Fruit fly (Drosophila melanogaster) whole organism, embryonic: ENCODE results near the gene CG42299.

Experiments used
- Atf-2 ChIP-seq: fragments of 200-800 bp; sonication (Bioruptor generic); optimal IDR thresholded peaks from 2 replicates; lab custom pipeline; 2016; ENCODE audit warnings: missing biosample characterization, missing genetic modification characterization
- Bdp1 ChIP-seq: fragments of 200-800 bp; sonication (Bioruptor generic); optimal IDR thresholded peaks from 3 replicates; lab custom pipeline; 2016; ENCODE audit warnings: missing biosample characterization, missing genetic modification characterization
- Blimp-1 ChIP-seq: fragments of 200-800 bp; sonication (Bioruptor generic); optimal IDR thresholded peaks from 3 replicates; lab custom pipeline; 2018; ENCODE audit warnings: missing biosample characterization, missing genetic modification characterization, mild to moderate bottlenecking, moderate library complexity, missing genetic modification reagents
- CG10654 ChIP-seq: fragments of 200-800 bp; sonication (Bioruptor generic); optimal IDR thresholded peaks from 2 replicates; lab custom pipeline; 2016; ENCODE audit warnings: missing biosample characterization, missing genetic modification characterization
- CG11456 ChIP-seq: fragments of 200-800 bp; sonication (Bioruptor generic); IDR thresholded peaks from 3 replicates; pipeline ENCODE4 v1.3.6; 2022; ENCODE audit warnings: missing biosample characterization, missing genetic modification characterization
- CG13424 ChIP-seq: fragments of 200-800 bp; sonication (Bioruptor generic); optimal IDR thresholded peaks from 2 replicates; lab custom pipeline; 2019; ENCODE audit warnings: missing biosample characterization, mild to moderate bottlenecking, missing genetic modification characterization, moderate library complexity
- CG14667 ChIP-seq: fragments of 200-800 bp; sonication (Bioruptor generic); IDR thresholded peaks from 2 replicates; pipeline ENCODE4 v1.3.6; 2022; ENCODE audit warnings: missing biosample characterization, missing genetic modification characterization
- CG17612 ChIP-seq: fragments of 200-800 bp; sonication (Bioruptor generic); IDR thresholded peaks from 2 replicates; pipeline ENCODE4 v1.3.6; 2022; ENCODE audit warnings: missing biosample characterization, missing genetic modification characterization
- CG30020 ChIP-seq: fragments of 200-800 bp; optimal IDR thresholded peaks from 2 replicates; lab custom pipeline; 2019; ENCODE audit warnings: missing biosample characterization, mild to moderate bottlenecking, missing genetic modification characterization, moderate library complexity
- CG32772 ChIP-seq: fragments of 200-800 bp; sonication (Bioruptor generic); IDR thresholded peaks from 2 replicates; pipeline ENCODE4 v1.3.6; 2022; ENCODE audit warnings: missing biosample characterization, missing genetic modification characterization
- CG3407 ChIP-seq: fragments of 200-800 bp; sonication (Bioruptor generic); optimal IDR thresholded peaks from 2 replicates; lab custom pipeline; 2018; ENCODE audit warnings: missing biosample characterization, mild to moderate bottlenecking, missing genetic modification characterization
- CG34422 ChIP-seq: fragments of 200-800 bp; sonication (Bioruptor generic); IDR thresholded peaks from 3 replicates; pipeline ENCODE4 v1.3.6; 2022; ENCODE audit warnings: missing biosample characterization, missing genetic modification characterization
- CG4282 ChIP-seq: fragments of 200-800 bp; sonication (Bioruptor generic); optimal IDR thresholded peaks from 2 replicates; lab custom pipeline; 2016; ENCODE audit warnings: missing biosample characterization, missing genetic modification characterization
- CG6654 ChIP-seq: fragments of 200-800 bp; sonication (Bioruptor generic); optimal IDR thresholded peaks from 2 replicates; lab custom pipeline; 2017; ENCODE audit warnings: missing biosample characterization, mild to moderate bottlenecking, missing genetic modification characterization
- CG6791 ChIP-seq: fragments of 200-800 bp; sonication (Bioruptor generic); IDR thresholded peaks from 3 replicates; pipeline ENCODE4 v1.3.6; 2022; ENCODE audit warnings: missing biosample characterization, missing genetic modification characterization; ENCODE audit not compliant: partially characterized antibody
- CkIIα-i1 ChIP-seq: fragments of 200-800 bp; sonication (Bioruptor generic); IDR thresholded peaks from 2 replicates; pipeline ENCODE4 v1.3.6; 2022; ENCODE audit warnings: missing biosample characterization, missing genetic modification characterization
- D19A ChIP-seq: fragments of 200-800 bp; optimal IDR thresholded peaks from 3 replicates; lab custom pipeline; 2019; ENCODE audit warnings: missing biosample characterization, mild to moderate bottlenecking, missing genetic modification characterization, moderate library complexity
- Gug ChIP-seq: fragments of 200-800 bp; sonication (Bioruptor generic); IDR thresholded peaks from 4 replicates; pipeline ENCODE4 v1.3.6; 2022; ENCODE audit warnings: missing biosample characterization, missing genetic modification characterization
- HLH4C ChIP-seq: fragments of 200-800 bp; sonication (Bioruptor generic); IDR thresholded peaks from 3 replicates; pipeline ENCODE4 v1.3.6; 2022; ENCODE audit warnings: missing biosample characterization, missing genetic modification characterization; ENCODE audit not compliant: partially characterized antibody
- Hr3 ChIP-seq: fragments of 200-800 bp; sonication (Bioruptor generic); optimal IDR thresholded peaks from 3 replicates; lab custom pipeline; 2016; ENCODE audit warnings: missing biosample characterization, missing genetic modification characterization
- Lhr ChIP-seq: fragments of 200-800 bp; sonication (Bioruptor generic); optimal IDR thresholded peaks from 3 replicates; lab custom pipeline; 2017; ENCODE audit warnings: mild to moderate bottlenecking, missing biosample characterization, missing genetic modification reagents, missing genetic modification characterization
- MBD-R2 ChIP-seq: fragments of 200-800 bp; sonication (Bioruptor generic); IDR thresholded peaks from 2 replicates; pipeline ENCODE4 v1.3.6; 2022; ENCODE audit warnings: missing biosample characterization, missing genetic modification characterization
- MTF-1 ChIP-seq: fragments of 200-800 bp; sonication (Bioruptor generic); optimal IDR thresholded peaks from 2 replicates; lab custom pipeline; 2018; ENCODE audit warnings: missing biosample characterization, mild to moderate bottlenecking, missing genetic modification characterization, borderline replicate concordance
- Pdp1 ChIP-seq, 2 experiments: fragments of 200-800 bp; sonication (Bioruptor generic); optimal IDR thresholded peaks; 3 replicates each; lab custom pipeline; 2016; ENCODE audit warnings: missing biosample characterization in 2 of 2, missing genetic modification characterization in 2 of 2, mild to moderate bottlenecking in 1 of 2, moderate library complexity in 1 of 2
- Six4 ChIP-seq: fragments of 200-800 bp; sonication (Bioruptor generic); optimal IDR thresholded peaks from 2 replicates; lab custom pipeline; 2016; ENCODE audit warnings: missing biosample characterization, missing genetic modification characterization
- Sox102F ChIP-seq: fragments of 200-800 bp; sonication (Bioruptor generic); optimal IDR thresholded peaks from 2 replicates; lab custom pipeline; 2018; ENCODE audit warnings: missing biosample characterization, mild to moderate bottlenecking, missing genetic modification characterization, moderate library complexity
- Ssrp ChIP-seq: fragments of 200-800 bp; sonication (Bioruptor generic); optimal IDR thresholded peaks from 2 replicates; lab custom pipeline; 2018; ENCODE audit warnings: missing biosample characterization, mild to moderate bottlenecking, missing genetic modification characterization, moderate library complexity
- Trl ChIP-seq, 3 experiments: fragments of >200 bp in 2 of 3; fragments of 200-800 bp in 1 of 3; sonication (Bioruptor generic) in 1 of 3; optimal IDR thresholded peaks; 2 replicates in 1 of 3; 3 replicates in 2 of 3; lab custom pipeline; 2016 to 2017; ENCODE audit warnings: missing biosample characterization in 1 of 3, missing genetic modification characterization in 1 of 3
- Vsx1 ChIP-seq: fragments of 200-800 bp; sonication (Bioruptor generic); optimal IDR thresholded peaks from 2 replicates; lab custom pipeline; 2017; ENCODE audit warnings: missing biosample characterization, mild to moderate bottlenecking, missing genetic modification characterization, missing genetic modification reagents
- ara ChIP-seq: fragments of 200-800 bp; sonication (Bioruptor generic); IDR thresholded peaks from 2 replicates; pipeline ENCODE4 v1.3.6; 2022; ENCODE audit warnings: missing biosample characterization, missing genetic modification characterization
- ase ChIP-seq: fragments of 200-800 bp; sonication (Bioruptor generic); IDR thresholded peaks from 3 replicates; pipeline ENCODE4 v1.3.6; 2022; ENCODE audit warnings: missing biosample characterization, missing genetic modification characterization
- bab2 ChIP-seq: fragments of 200-800 bp; sonication (Bioruptor generic); optimal IDR thresholded peaks from 2 replicates; lab custom pipeline; 2016; ENCODE audit warnings: missing biosample characterization, missing genetic modification characterization
- bigmax ChIP-seq: fragments of 200-800 bp; sonication (Bioruptor generic); optimal IDR thresholded peaks from 2 replicates; lab custom pipeline; 2018; ENCODE audit warnings: missing biosample characterization, mild to moderate bottlenecking, missing genetic modification characterization
- bsh ChIP-seq, 2 experiments: fragments of 200-800 bp; sonication (Bioruptor generic); optimal IDR thresholded peaks; 2 replicates each; lab custom pipeline; 2017 to 2018; ENCODE audit warnings: mild to moderate bottlenecking in 2 of 2, missing biosample characterization in 2 of 2, missing genetic modification characterization in 2 of 2, moderate library complexity in 1 of 2
- cad ChIP-seq: fragments of >200 bp; optimal IDR thresholded peaks from 2 replicates; lab custom pipeline; 2017; ENCODE audit warnings: missing biosample characterization, missing genetic modification characterization
- danr ChIP-seq: fragments of 200-800 bp; sonication (Bioruptor generic); IDR thresholded peaks from 2 replicates; pipeline ENCODE4 v1.3.6; 2022; ENCODE audit warnings: missing biosample characterization, missing genetic modification characterization
- dimm ChIP-seq: fragments of 200-800 bp; sonication (Bioruptor generic); IDR thresholded peaks from 2 replicates; pipeline ENCODE4 v1.3.6; 2022; ENCODE audit warnings: missing biosample characterization, missing genetic modification characterization
- dm ChIP-seq: fragments of 200-800 bp; sonication (Bioruptor generic); optimal IDR thresholded peaks from 3 replicates; lab custom pipeline; 2016; ENCODE audit warnings: missing biosample characterization, missing genetic modification characterization
- gem ChIP-seq: fragments of 200-800 bp; sonication (Bioruptor generic); optimal IDR thresholded peaks from 2 replicates; lab custom pipeline; 2019; ENCODE audit warnings: missing biosample characterization, mild to moderate bottlenecking, missing genetic modification characterization, moderate library complexity
- hb ChIP-seq: fragments of 200-800 bp; sonication (Bioruptor generic); IDR thresholded peaks from 3 replicates; pipeline ENCODE4 v1.3.6; 2022; ENCODE audit warnings: missing biosample characterization, missing genetic modification characterization; ENCODE audit not compliant: partially characterized antibody
- jigr1 ChIP-seq: fragments of 200-800 bp; sonication (Bioruptor generic); IDR thresholded peaks from 3 replicates; pipeline ENCODE4 v1.3.6; 2022; ENCODE audit warnings: missing biosample characterization, missing genetic modification characterization
- kay ChIP-seq: fragments of 200-800 bp; sonication (Bioruptor generic); optimal IDR thresholded peaks from 2 replicates; lab custom pipeline; 2016; ENCODE audit warnings: missing biosample characterization, missing genetic modification characterization
- lola ChIP-seq, 3 experiments: fragments of >200 bp in 2 of 3; fragments of 200-800 bp in 1 of 3; sonication (Bioruptor generic) in 1 of 3; optimal IDR thresholded peaks; 2 replicates each; lab custom pipeline; 2017 to 2019; ENCODE audit warnings: missing biosample characterization in 3 of 3, missing genetic modification characterization in 3 of 3, mild to moderate bottlenecking in 1 of 3, moderate library complexity in 1 of 3
- nau ChIP-seq: fragments of 200-800 bp; sonication (Bioruptor generic); optimal IDR thresholded peaks from 3 replicates; lab custom pipeline; 2017; ENCODE audit warnings: missing biosample characterization, mild to moderate bottlenecking, missing genetic modification characterization, missing genetic modification reagents
- nerfin-2 ChIP-seq: fragments of 200-800 bp; sonication (Bioruptor generic); IDR thresholded peaks from 2 replicates; pipeline ENCODE4 v1.3.6; 2022; ENCODE audit warnings: missing biosample characterization, missing genetic modification characterization; ENCODE audit not compliant: partially characterized antibody
- p53 ChIP-seq: fragments of 200-800 bp; sonication (Bioruptor generic); optimal IDR thresholded peaks from 2 replicates; lab custom pipeline; 2016; ENCODE audit warnings: missing biosample characterization, missing genetic modification characterization
- phol ChIP-seq: fragments of 200-800 bp; sonication (Bioruptor generic); optimal IDR thresholded peaks from 3 replicates; lab custom pipeline; 2018; ENCODE audit warnings: missing biosample characterization, mild to moderate bottlenecking, missing genetic modification characterization, moderate library complexity
- sim ChIP-seq: fragments of 200-800 bp; sonication (Bioruptor generic); IDR thresholded peaks from 2 replicates; pipeline ENCODE4 v1.3.6; 2022; ENCODE audit warnings: missing biosample characterization, missing genetic modification characterization
- slou ChIP-seq: fragments of 200-800 bp; sonication (Bioruptor generic); optimal IDR thresholded peaks from 3 replicates; lab custom pipeline; 2016; ENCODE audit warnings: missing biosample characterization, missing genetic modification characterization
- tin ChIP-seq: fragments of 200-800 bp; sonication (Bioruptor generic); optimal IDR thresholded peaks from 3 replicates; lab custom pipeline; 2016; ENCODE audit warnings: missing biosample characterization, missing genetic modification characterization
- tio ChIP-seq: fragments of 200-800 bp; sonication (Bioruptor generic); optimal IDR thresholded peaks from 2 replicates; lab custom pipeline; 2017; ENCODE audit warnings: missing biosample characterization, missing genetic modification characterization, inconsistent platforms

Gene CG42299

dm6 chrX:15530369-15530768 is 45.1 kb downstream of the CG42299 start (continued):
- no peak for TF ChIP-seq lola (GFP tag; optimal IDR thresholded peaks at IDR 0.05; lab: Kevin White, UChicago)
- TF ChIP-seq nau, result no peak
- no peak for TF ChIP-seq Lhr
- TF ChIP-seq CG34422, result no peak
- TF ChIP-seq HLH4C, result no peak
- TF ChIP-seq danr, result no peak
- peak; percentile 9 for TF ChIP-seq Sox102F (GFP tag; lab: Kevin White, UChicago)
- no peak for TF ChIP-seq CkIIα-i1 (GFP tag; lab: Robert Waterston, UW)
- TF ChIP-seq hb (GFP tag; lab: Robert Waterston, UW), result no peak
- no peak for TF ChIP-seq Gug
- TF ChIP-seq CG6654 (GFP tag; lab: Kevin White, UChicago), result no peak
- TF ChIP-seq cad (GFP tag; lab: Kevin White, UChicago), result no peak
- no peak for TF ChIP-seq CG6791 (GFP tag; lab: Robert Waterston, UW)
- TF ChIP-seq Hr3 (GFP tag; lab: Kevin White, UChicago), result no peak
- TF ChIP-seq ara (GFP tag; lab: Robert Waterston, UW), result no peak
- TF ChIP-seq CG10654, result no peak
- TF ChIP-seq Trl (optimal IDR thresholded peaks at IDR 0.05; lab: Kevin White, UChicago), result no peak
- TF ChIP-seq Trl (GFP tag; optimal IDR thresholded peaks at IDR 0.05; lab: Kevin White, UChicago), result no peak
- TF ChIP-seq phol (tag; lab: Kevin White, UChicago), result peak; percentile 25
- no peak for TF ChIP-seq slou (GFP tag; lab: Kevin White, UChicago)
- TF ChIP-seq CG30020, result no peak
- TF ChIP-seq jigr1 (GFP tag; lab: Robert Waterston, UW), result no peak
- TF ChIP-seq CG4282 (GFP tag; lab: Kevin White, UChicago), result no peak
- TF ChIP-seq CG11456 (GFP tag; lab: Robert Waterston, UW), result no peak
- TF ChIP-seq sim (GFP tag; lab: Robert Waterston, UW), result no peak
- no peak for TF ChIP-seq tin (GFP tag; lab: Kevin White, UChicago)
- no peak for TF ChIP-seq CG3407 (GFP tag; lab: Kevin White, UChicago)
- no peak for TF ChIP-seq kay (GFP tag; lab: Kevin White, UChicago)
- no peak for TF ChIP-seq Pdp1 (GFP tag; optimal IDR thresholded peaks at IDR 0.05; lab: Kevin White, UChicago)
- TF ChIP-seq dimm (GFP tag; lab: Robert Waterston, UW), result no peak
- peak in 1 of 2 experiments; percentile 19 for TF ChIP-seq bsh (GFP tag; optimal IDR thresholded peaks at IDR 0.05; lab: Kevin White, UChicago)
- no peak for TF ChIP-seq bab2
- peak; percentile 18 for TF ChIP-seq CG13424
- no peak for TF ChIP-seq Blimp-1
- no peak for TF ChIP-seq ase (GFP tag; lab: Robert Waterston, UW)
- no peak for TF ChIP-seq bigmax (GFP tag; lab: Kevin White, UChicago)
- peak; percentile 52 for TF ChIP-seq gem
- no peak for TF ChIP-seq Ssrp (tag; lab: Kevin White, UChicago)
- no peak for TF ChIP-seq CG14667 (GFP tag; lab: Robert Waterston, UW)
- TF ChIP-seq CG17612 (GFP tag; lab: Robert Waterston, UW), result no peak
- TF ChIP-seq p53 (GFP tag; lab: Kevin White, UChicago), result no peak
- no peak for TF ChIP-seq Bdp1 (GFP tag; lab: Kevin White, UChicago)
- no peak for TF ChIP-seq CG32772
- no peak for TF ChIP-seq nerfin-2 (GFP tag; lab: Robert Waterston, UW)
- TF ChIP-seq Atf-2 (GFP tag; lab: Kevin White, UChicago), result no peak
- TF ChIP-seq MTF-1, result no peak
- TF ChIP-seq D19A (tag; lab: Kevin White, UChicago), result no peak
- TF ChIP-seq tio (GFP tag; lab: Kevin White, UChicago), result peak; percentile 3
- no peak for TF ChIP-seq Vsx1
- TF ChIP-seq dm (GFP tag; lab: Kevin White, UChicago), result no peak
- no peak for TF ChIP-seq Six4
- TF ChIP-seq MBD-R2 (GFP tag; lab: Robert Waterston, UW), result no peak
